Fruit fly (Drosophila melanogaster) whole organism, prepupa: ENCODE results near the gene Cpr30B.

Experiments
- Blimp-1 ChIP-seq: fragments of 200-800 bp; sonication (Bioruptor generic); optimal IDR thresholded peaks from 3 replicates; lab custom pipeline; 2017; ENCODE audit warnings: missing biosample characterization, missing genetic modification characterization, mild to moderate bottlenecking, moderate library complexity, missing genetic modification reagents
- CG10631 ChIP-seq: fragments of 200-800 bp; sonication (Bioruptor generic); optimal IDR thresholded peaks from 2 replicates; lab custom pipeline; 2016; ENCODE audit warnings: missing biosample characterization, missing genetic modification characterization
- CG15336 ChIP-seq: fragments of 200-800 bp; sonication (Bioruptor generic); IDR thresholded peaks from 2 replicates; pipeline ENCODE4 v1.3.6; 2022; ENCODE audit warnings: missing biosample characterization, missing genetic modification characterization
- CG1621 ChIP-seq: fragments of 200-800 bp; sonication (Bioruptor generic); optimal IDR thresholded peaks from 3 replicates; lab custom pipeline; 2018; ENCODE audit warnings: missing biosample characterization, mild to moderate bottlenecking, missing genetic modification characterization
- CG16779 ChIP-seq: fragments of 200-800 bp; sonication (Bioruptor generic); optimal IDR thresholded peaks from 3 replicates; lab custom pipeline; 2017; ENCODE audit warnings: missing biosample characterization, mild to moderate bottlenecking, missing genetic modification characterization
- CG3032 ChIP-seq: fragments of 200-800 bp; optimal IDR thresholded peaks from 2 replicates; lab custom pipeline; 2019; ENCODE audit warnings: missing biosample characterization, mild to moderate bottlenecking, missing genetic modification characterization, moderate library complexity
- CG32006 ChIP-seq: fragments of 200-800 bp; sonication (Bioruptor generic); optimal IDR thresholded peaks from 3 replicates; lab custom pipeline; 2017; ENCODE audit warnings: missing biosample characterization, mild to moderate bottlenecking, missing genetic modification characterization
- CG34406 ChIP-seq: fragments of 200-800 bp; sonication (Bioruptor generic); optimal IDR thresholded peaks from 3 replicates; lab custom pipeline; 2016; ENCODE audit warnings: missing biosample characterization, missing genetic modification characterization
- CG3919 ChIP-seq: fragments of 200-800 bp; sonication (Bioruptor generic); optimal IDR thresholded peaks from 3 replicates; lab custom pipeline; 2016; ENCODE audit warnings: missing biosample characterization, missing genetic modification characterization
- CG6163 ChIP-seq: fragments of 200-800 bp; sonication (Bioruptor generic); IDR thresholded peaks from 3 replicates; pipeline ENCODE4 v1.3.6; 2022; ENCODE audit warnings: missing biosample characterization, missing genetic modification characterization
- CG6276 ChIP-seq: fragments of 200-800 bp; sonication (Bioruptor generic); optimal IDR thresholded peaks from 2 replicates; lab custom pipeline; 2017; ENCODE audit warnings: missing biosample characterization, mild to moderate bottlenecking, missing genetic modification characterization
- CG6792 ChIP-seq: fragments of 200-800 bp; sonication (Bioruptor generic); optimal IDR thresholded peaks from 3 replicates; lab custom pipeline; 2016; ENCODE audit warnings: missing biosample characterization, missing genetic modification characterization
- CG6854 ChIP-seq: fragments of 200-800 bp; sonication (Bioruptor generic); optimal IDR thresholded peaks from 2 replicates; lab custom pipeline; 2017; ENCODE audit warnings: missing biosample characterization, mild to moderate bottlenecking, missing genetic modification characterization
- CG8119 ChIP-seq: fragments of 200-800 bp; sonication (Bioruptor generic); IDR thresholded peaks from 3 replicates; pipeline ENCODE4 v1.3.6; 2022; ENCODE audit warnings: missing biosample characterization, missing genetic modification characterization
- CG8319 ChIP-seq: fragments of 200-800 bp; sonication (Bioruptor generic); optimal IDR thresholded peaks from 3 replicates; lab custom pipeline; 2016; ENCODE audit warnings: missing biosample characterization, missing genetic modification characterization
- CG8632 ChIP-seq: fragments of 200-800 bp; sonication (Bioruptor generic); optimal IDR thresholded peaks from 3 replicates; lab custom pipeline; 2016; ENCODE audit warnings: missing biosample characterization, missing genetic modification characterization
- Eip75B ChIP-seq: fragments of 200-800 bp; sonication (Bioruptor generic); optimal IDR thresholded peaks from 3 replicates; lab custom pipeline; 2016; ENCODE audit warnings: missing biosample characterization, missing genetic modification characterization
- Eip78C ChIP-seq: fragments of 200-800 bp; sonication (Bioruptor generic); peaks from one replicate; lab custom pipeline; 2016; ENCODE audit warnings: missing biosample characterization, missing genetic modification characterization
- Ets96B ChIP-seq: fragments of 200-800 bp; optimal IDR thresholded peaks from 2 replicates; lab custom pipeline; 2019; ENCODE audit warnings: missing biosample characterization, mild to moderate bottlenecking, missing genetic modification characterization, moderate library complexity
- Lpt ChIP-seq: fragments of 200-800 bp; sonication (Bioruptor generic); optimal IDR thresholded peaks from 3 replicates; lab custom pipeline; 2016; ENCODE audit warnings: missing biosample characterization, missing genetic modification characterization
- Met ChIP-seq: fragments of 200-800 bp; sonication (Bioruptor generic); optimal IDR thresholded peaks from 3 replicates; lab custom pipeline; 2016; ENCODE audit warnings: missing biosample characterization, missing genetic modification characterization
- OdsH ChIP-seq: fragments of 200-800 bp; sonication (Bioruptor generic); optimal IDR thresholded peaks from 3 replicates; lab custom pipeline; 2016; ENCODE audit warnings: missing biosample characterization, missing genetic modification characterization
- Sox15 ChIP-seq: fragments of 200-800 bp; sonication (Bioruptor generic); optimal IDR thresholded peaks from 3 replicates; lab custom pipeline; 2016; ENCODE audit warnings: missing biosample characterization, missing genetic modification characterization
- dsx ChIP-seq: fragments of 200-800 bp; optimal IDR thresholded peaks from 3 replicates; lab custom pipeline; 2019; ENCODE audit warnings: missing biosample characterization, mild to moderate bottlenecking, missing genetic modification characterization, moderate library complexity; ENCODE audit not compliant: poor library complexity, severe bottlenecking
- esn ChIP-seq: fragments of 200-800 bp; sonication (Bioruptor generic); optimal IDR thresholded peaks from 2 replicates; lab custom pipeline; 2016; ENCODE audit warnings: missing biosample characterization, mild to moderate bottlenecking, missing genetic modification characterization, moderate library complexity
- pdm3 ChIP-seq: fragments of 200-800 bp; sonication (Bioruptor generic); optimal IDR thresholded peaks from 3 replicates; lab custom pipeline; 2016; ENCODE audit warnings: missing biosample characterization, missing genetic modification characterization
- salr ChIP-seq, 2 experiments: fragments of 200-800 bp; sonication (Bioruptor generic); optimal IDR thresholded peaks; 3 replicates each; lab custom pipeline; 2016 to 2018; ENCODE audit warnings: missing biosample characterization in 2 of 2, missing genetic modification characterization in 2 of 2, mild to moderate bottlenecking in 1 of 2

The Cpr30B gene

dm6 chr2L:9584098-9584703 is 41.5 kb downstream of the Cpr30B start:
- TF ChIP-seq Eip75B: no peak
- no peak for TF ChIP-seq CG1621 (tag; lab: Kevin White, UChicago)
- no peak for TF ChIP-seq CG16779 (tag; lab: Kevin White, UChicago)
- no peak for TF ChIP-seq CG8119 (GFP tag; lab: Robert Waterston, UW)
- TF ChIP-seq CG3032 (tag; lab: Kevin White, UChicago): no peak
- no peak for TF ChIP-seq Blimp-1 (GFP tag; lab: Kevin White, UChicago)
- TF ChIP-seq Lpt (GFP tag; lab: Kevin White, UChicago): no peak
- no peak for TF ChIP-seq Eip78C (GFP tag; lab: Kevin White, UChicago)
- TF ChIP-seq CG10631 (GFP tag; lab: Kevin White, UChicago): no peak
- no peak for TF ChIP-seq CG6276 (GFP tag; lab: Kevin White, UChicago)
- TF ChIP-seq, all 60 proteins: peak for 0

- TF ChIP-seq pdm3 (GFP tag; lab: Kevin White, UChicago) (no peak), CG3919 (GFP tag; lab: Kevin White, UChicago) (no peak), CG32006 (GFP tag; lab: Kevin White, UChicago) (no peak)
Observed at dm6 chr2L:9585942-9586341, 43.3 kb downstream of the Cpr30B start.

dm6 chr2L:9589176-9589575 is 46.5 kb downstream of the Cpr30B start, which contains the start of gene CG3841:
TSS of gene CG3841 (plus strand) at chr2L:9589476.
- no peak for TF ChIP-seq esn (GFP tag; lab: Kevin White, UChicago)
- no peak for TF ChIP-seq CG6854
- no peak for TF ChIP-seq CG15336 (GFP tag; lab: Robert Waterston, UW)
- TF ChIP-seq CG32006 (GFP tag; lab: Kevin White, UChicago): no peak
- no peak for TF ChIP-seq CG8319 (GFP tag; lab: Kevin White, UChicago)
- TF ChIP-seq Lpt (GFP tag; lab: Kevin White, UChicago): no peak
- TF ChIP-seq CG8632 (GFP tag; lab: Kevin White, UChicago): no peak
- TF ChIP-seq CG34406 (GFP tag; lab: Kevin White, UChicago): no peak
- TF ChIP-seq Sox15: no peak
- TF ChIP-seq CG6792 (GFP tag; lab: Kevin White, UChicago): no peak
- TF ChIP-seq OdsH: no peak
- TF ChIP-seq Ets96B: no peak
- TF ChIP-seq, all 60 proteins: peak for 0

- TF ChIP-seq Lpt (GFP tag; lab: Kevin White, UChicago): no peak
- TF ChIP-seq esn (GFP tag; lab: Kevin White, UChicago): no peak
- no peak for TF ChIP-seq Met (GFP tag; lab: Kevin White, UChicago)
- no peak for TF ChIP-seq salr (GFP tag; optimal IDR thresholded peaks at IDR 0.05; lab: Kevin White, UChicago)
- TF ChIP-seq dsx: no peak
- TF ChIP-seq CG6163 (GFP tag; lab: Robert Waterston, UW): no peak
- no peak for TF ChIP-seq CG6792 (GFP tag; lab: Kevin White, UChicago)
Observed at dm6 chr2L:9591146-9591545, 48.5 kb downstream of the Cpr30B start.
